Fruit fly (Drosophila melanogaster): ENCODE results near the gene PDCD-5.

DNA sequence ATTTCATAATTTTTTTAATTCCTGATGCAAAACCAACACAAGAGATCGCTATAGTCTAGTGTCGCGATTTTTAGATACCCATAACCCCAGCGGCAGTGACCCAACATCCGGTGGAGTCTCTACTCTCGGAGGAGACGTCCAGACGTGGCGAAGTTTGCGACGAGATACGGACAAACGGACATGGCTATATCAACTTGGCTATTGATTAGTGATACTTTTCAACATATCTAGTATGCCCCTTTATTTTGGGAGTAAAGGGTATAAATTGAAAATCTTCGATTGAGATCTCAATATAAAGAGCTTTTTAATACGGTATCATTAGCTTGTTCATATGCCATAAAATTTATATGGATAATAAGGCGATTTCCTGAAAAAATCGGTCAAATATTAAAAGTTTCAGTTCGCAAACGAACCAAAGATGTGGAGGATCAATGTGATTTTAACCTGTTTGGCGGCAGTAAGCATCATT is 34.4 kb downstream of the PDCD-5 start, which contains the start of gene CG33687:
- TF ChIP-seq CG11294 (GFP tag; IDR thresholded peaks at IDR 0.05) (no peak), Sox14 (GFP tag; optimal IDR thresholded peaks at IDR 0.05) (no peak), CG6792 (GFP tag; optimal IDR thresholded peaks at IDR 0.05) (no peak), CG6808 (GFP tag; optimal IDR thresholded peaks at IDR 0.05) (no peak), dsx (GFP tag; optimal IDR thresholded peaks at IDR 0.05; ENCODE audit: poor library complexity, severe bottlenecking) (no peak), fd85E (GFP tag; optimal IDR thresholded peaks at IDR 0.05) (no peak), Gug (GFP tag; IDR thresholded peaks at IDR 0.05) (no peak), dac (GFP tag; optimal IDR thresholded peaks at IDR 0.05) (no peak), fd59A (GFP tag; optimal IDR thresholded peaks at IDR 0.05) (no peak), Sox15 (GFP tag; optimal IDR thresholded peaks at IDR 0.05) (no peak), Sox102F (GFP tag; optimal IDR thresholded peaks at IDR 0.05) (no peak), topi (GFP tag; optimal IDR thresholded peaks at IDR 0.05) (no peak)

All from whole organism, prepupa.